Worm (Caenorhabditis elegans) whole organism, mixed stage, embryonic: Measurements from ENCODE around the gene nkb-2.
A peak's percentile ranks its signal among the peaks of the same experiment; 100 is the strongest.

Experiments used
- M03D4.4 ChIP-seq: sonication (generic microtip); optimal IDR thresholded peaks from 2 replicates; lab custom pipeline; 2017; ENCODE audit warnings: mild to moderate bottlenecking, missing genetic modification characterization, missing compliant biosample characterization
- bed-3 ChIP-seq: fragments of 200-800 bp; sonication (Bioruptor generic); optimal IDR thresholded peaks from 3 replicates; lab custom pipeline; 2018; ENCODE audit warnings: mild to moderate bottlenecking, missing genetic modification characterization, moderate library complexity, missing compliant biosample characterization
- blmp-1 ChIP-seq: fragments of 150-350 bp; optimal IDR thresholded peaks from 2 replicates; lab custom pipeline; 2014; ENCODE audit warnings: missing biosample characterization, missing genetic modification characterization
- ceh-83 ChIP-seq: fragments of 200-800 bp; sonication (Bioruptor generic); optimal IDR thresholded peaks from 2 replicates; lab custom pipeline; 2018; ENCODE audit warnings: mild to moderate bottlenecking, missing genetic modification characterization, missing compliant biosample characterization
- ces-1 ChIP-seq: fragments of 150-350 bp; optimal IDR thresholded peaks from 2 replicates; lab custom pipeline; 2014; ENCODE audit warnings: missing biosample characterization, missing genetic modification reagents, missing genetic modification characterization
- drap-1 ChIP-seq: fragments of 200-800 bp; sonication (Bioruptor generic); optimal IDR thresholded peaks from 3 replicates; lab custom pipeline; 2018; ENCODE audit warnings: mild to moderate bottlenecking, missing genetic modification characterization, missing compliant biosample characterization
- elt-1 ChIP-seq: sonication (generic microtip); optimal IDR thresholded peaks from 2 replicates; lab custom pipeline; 2017; ENCODE audit warnings: missing genetic modification characterization, mild to moderate bottlenecking, missing compliant biosample characterization, antibody characterized with exemption, moderate library complexity, borderline replicate concordance; ENCODE audit not compliant: insufficient read depth
- elt-3 ChIP-seq: fragments of 150-350 bp; optimal IDR thresholded peaks from 2 replicates; lab custom pipeline; 2014; ENCODE audit warnings: missing biosample characterization, missing genetic modification characterization
- ham-2 ChIP-seq: fragments of 200-800 bp; sonication (Bioruptor generic); optimal IDR thresholded peaks from 2 replicates; lab custom pipeline; 2018; ENCODE audit warnings: mild to moderate bottlenecking, missing genetic modification characterization, missing compliant biosample characterization
- hlh-1 ChIP-seq: fragments of 150-350 bp; optimal IDR thresholded peaks from 2 replicates; lab custom pipeline; 2014; ENCODE audit warnings: missing biosample characterization, missing genetic modification reagents, missing genetic modification characterization
- lin-32 ChIP-seq: fragments of 200-800 bp; sonication (Bioruptor generic); optimal IDR thresholded peaks from 2 replicates; lab custom pipeline; 2018; ENCODE audit warnings: mild to moderate bottlenecking, missing genetic modification characterization, missing compliant biosample characterization
- lsy-2 ChIP-seq: fragments of 150-350 bp; optimal IDR thresholded peaks from 2 replicates; lab custom pipeline; 2014; ENCODE audit warnings: missing biosample characterization, missing genetic modification characterization
- mab-5 ChIP-seq: fragments of 150-350 bp; optimal IDR thresholded peaks from 2 replicates; lab custom pipeline; 2014; ENCODE audit warnings: missing biosample characterization, missing genetic modification characterization
- mep-1 ChIP-seq: fragments of 150-350 bp; optimal IDR thresholded peaks from 2 replicates; lab custom pipeline; 2017; ENCODE audit warnings: missing biosample characterization, missing genetic modification reagents, missing genetic modification characterization, inconsistent platforms
- mls-2 ChIP-seq: sonication (generic microtip); optimal IDR thresholded peaks from 2 replicates; lab custom pipeline; 2016; ENCODE audit warnings: mild to moderate bottlenecking, missing genetic modification characterization, moderate library complexity, missing compliant biosample characterization
- nhr-12 ChIP-seq: fragments of 150-350 bp; optimal IDR thresholded peaks from 2 replicates; lab custom pipeline; 2014; ENCODE audit warnings: missing biosample characterization, missing genetic modification characterization
- nhr-2 ChIP-seq: fragments of 150-350 bp; optimal IDR thresholded peaks from 2 replicates; lab custom pipeline; 2014; ENCODE audit warnings: missing biosample characterization, missing genetic modification characterization
- nhr-237 ChIP-seq: fragments of 150-350 bp; optimal IDR thresholded peaks from 2 replicates; lab custom pipeline; 2014; ENCODE audit warnings: missing biosample characterization, missing genetic modification characterization
- nhr-28 ChIP-seq: fragments of 150-350 bp; optimal IDR thresholded peaks from 2 replicates; lab custom pipeline; 2014; ENCODE audit warnings: missing biosample characterization, missing genetic modification characterization
- nhr-76 ChIP-seq: sonication (generic microtip); optimal IDR thresholded peaks from 2 replicates; lab custom pipeline; 2017; ENCODE audit warnings: missing biosample characterization, missing genetic modification characterization
- sem-2 ChIP-seq: fragments of 200-800 bp; sonication (Bioruptor generic); optimal IDR thresholded peaks from 2 replicates; lab custom pipeline; 2018; ENCODE audit warnings: mild to moderate bottlenecking, missing genetic modification characterization, missing compliant biosample characterization
- snpc-4 ChIP-seq: fragments of 150-350 bp; optimal IDR thresholded peaks from 2 replicates; lab custom pipeline; 2014; ENCODE audit warnings: missing biosample characterization, missing genetic modification characterization
- sptf-1 ChIP-seq: sonication (generic microtip); optimal IDR thresholded peaks from 2 replicates; lab custom pipeline; 2017; ENCODE audit warnings: mild to moderate bottlenecking, missing genetic modification characterization, moderate library complexity, missing compliant biosample characterization
- unc-120 ChIP-seq: sonication (generic microtip); optimal IDR thresholded peaks from 2 replicates; lab custom pipeline; 2017; ENCODE audit warnings: missing genetic modification characterization, missing compliant biosample characterization; ENCODE audit not compliant: poor library complexity, severe bottlenecking
- unc-39 ChIP-seq: fragments of 150-350 bp; optimal IDR thresholded peaks from 2 replicates; lab custom pipeline; 2014; ENCODE audit warnings: missing biosample characterization, missing genetic modification characterization
- zip-8 ChIP-seq: fragments of 150-350 bp; optimal IDR thresholded peaks from 2 replicates; lab custom pipeline; 2014; ENCODE audit warnings: missing biosample characterization, missing genetic modification characterization
- ztf-11 ChIP-seq: fragments of 150-350 bp; optimal IDR thresholded peaks from 2 replicates; lab custom pipeline; 2014; ENCODE audit warnings: missing biosample characterization, missing genetic modification characterization

The nkb-2 gene

DNA sequence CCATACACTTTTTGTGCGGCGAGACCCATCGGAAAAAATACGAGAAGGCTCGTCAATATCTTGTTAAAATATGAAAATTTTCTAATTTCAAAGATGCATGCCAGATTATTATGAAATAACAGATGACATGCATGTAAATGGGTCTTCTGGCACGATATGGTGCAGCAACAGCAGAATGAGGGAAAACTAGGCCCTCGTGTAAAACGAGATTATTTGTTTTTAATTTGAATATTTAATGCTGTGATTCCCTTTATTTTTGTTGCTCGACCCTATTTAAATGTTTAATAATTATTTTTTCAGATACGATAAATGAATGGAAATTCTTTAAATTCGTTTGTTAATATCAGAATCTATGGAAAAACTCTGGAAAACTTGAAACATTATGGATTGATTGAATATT, 29.1 kb upstream of the nkb-2 start, which contains the start of gene him-8:
TSS of gene him-8 (plus strand) at position 301 of the 400 bp plus-strand sequence.
- TF ChIP-seq unc-39 (tag; lab: Kevin White, UChicago), result no peak
- no peak for TF ChIP-seq elt-1 (tag; lab: Kevin White, UChicago)
- no peak for TF ChIP-seq bed-3 (GFP tag; lab: Kevin White, UChicago)
- TF ChIP-seq ceh-83 (GFP tag; lab: Kevin White, UChicago), result no peak
- TF ChIP-seq ham-2 (GFP tag; lab: Kevin White, UChicago), result no peak
- TF ChIP-seq drap-1 (GFP tag; lab: Kevin White, UChicago), result no peak
- no peak for TF ChIP-seq mab-5 (tag; lab: Kevin White, UChicago)
- no peak for TF ChIP-seq mls-2
- no peak for TF ChIP-seq mep-1 (tag; lab: Kevin White, UChicago)
- TF ChIP-seq nhr-12 (tag; lab: Kevin White, UChicago), result no peak
- no peak for TF ChIP-seq elt-3 (tag; lab: Kevin White, UChicago)

DNA sequence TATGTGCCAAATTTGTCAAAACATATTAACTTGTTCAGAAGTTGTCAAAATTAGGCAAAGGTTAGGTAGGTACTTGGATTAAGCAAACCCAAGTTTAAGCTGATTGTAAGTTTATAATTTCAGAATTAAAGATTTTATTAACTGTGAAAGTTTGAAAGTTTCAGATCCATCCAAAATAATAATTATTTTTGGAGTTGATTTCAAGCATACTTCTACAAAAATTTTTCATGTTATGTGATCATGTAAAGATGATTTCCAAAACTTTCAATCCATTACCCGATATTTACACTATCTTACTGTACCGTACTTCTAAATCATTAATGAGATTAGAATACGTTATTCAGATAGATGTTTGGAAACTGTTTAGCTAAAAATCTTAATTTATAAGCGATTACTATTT, 26.1 kb upstream of the nkb-2 start:
- TF ChIP-seq lin-32 (GFP tag; lab: Kevin White, UChicago) (no peak), lsy-2 (tag; lab: Kevin White, UChicago) (no peak), nhr-12 (tag; lab: Kevin White, UChicago) (no peak), sem-2 (GFP tag; lab: Kevin White, UChicago) (no peak), mls-2 (no peak), sptf-1 (no peak)

DNA sequence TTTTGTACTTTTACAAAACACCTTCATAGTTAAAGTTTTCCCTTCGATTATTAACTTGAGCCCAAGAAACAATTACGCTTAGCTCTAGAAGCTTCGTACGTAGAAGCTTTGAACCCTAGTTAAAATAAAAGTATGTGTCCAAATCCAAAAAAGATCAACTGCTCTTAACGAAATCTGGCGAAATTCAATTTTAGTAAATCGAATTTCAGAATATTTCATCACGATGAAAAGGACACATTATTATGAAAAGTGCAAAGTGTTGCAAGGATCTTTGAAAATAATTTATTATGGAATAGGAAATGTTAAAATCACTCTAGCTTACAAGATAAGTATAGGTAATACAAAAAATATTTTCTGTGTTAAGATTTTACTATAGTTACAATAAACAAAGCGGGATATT, 25.4 kb upstream of the nkb-2 start:
- TF ChIP-seq ces-1 (GFP tag; lab: Kevin White, UChicago) (peak; percentile 67), mls-2 (no peak)

ce11 chrIV:10567822-10568221, 22.9 kb upstream of the nkb-2 start:
- TF ChIP-seq ham-2 (GFP tag; lab: Kevin White, UChicago), result no peak
- no peak for TF ChIP-seq nhr-28 (tag; lab: Kevin White, UChicago)
- TF ChIP-seq zip-8 (tag; lab: Kevin White, UChicago), result no peak
- no peak for TF ChIP-seq ztf-11 (tag; lab: Kevin White, UChicago)
- TF ChIP-seq drap-1 (GFP tag; lab: Kevin White, UChicago), result no peak
- TF ChIP-seq nhr-2, result no peak
- TF ChIP-seq nhr-76 (tag; lab: Kevin White, UChicago), result no peak
- no peak for TF ChIP-seq nhr-12 (tag; lab: Kevin White, UChicago)
- TF ChIP-seq mab-5 (tag; lab: Kevin White, UChicago), result no peak
- TF ChIP-seq snpc-4 (tag; lab: Kevin White, UChicago), result no peak
- no peak for TF ChIP-seq nhr-237 (tag; lab: Kevin White, UChicago)
- TF ChIP-seq M03D4.4 (tag; lab: Kevin White, UChicago), result no peak
- no peak for TF ChIP-seq hlh-1 (tag; lab: Kevin White, UChicago)
- TF ChIP-seq ces-1 (GFP tag; lab: Kevin White, UChicago), result no peak

- TF ChIP-seq blmp-1, result peak; percentile 4
- peak; percentile 41 for TF ChIP-seq elt-3 (tag; lab: Kevin White, UChicago)
- TF ChIP-seq zip-8 (tag; lab: Kevin White, UChicago), result peak; percentile 37
- no peak for TF ChIP-seq unc-120
These were observed 20.7 kb upstream of the nkb-2 start for ce11 chrIV:10570065-10570464.

- TF ChIP-seq ces-1 (GFP tag; lab: Kevin White, UChicago) (peak; percentile 94), ham-2 (GFP tag; lab: Kevin White, UChicago) (no peak)
- TF ChIP-seq, all 35 proteins: peak for 1
These were observed 19.7 kb upstream of the nkb-2 start for ce11 chrIV:10571020-10571419.

- TF ChIP-seq ces-1 (GFP tag; lab: Kevin White, UChicago) (peak; percentile 72), elt-3 (tag; lab: Kevin White, UChicago) (no peak)
These were observed 17.3 kb upstream of the nkb-2 start for ce11 chrIV:10573471-10573870.
